Fruit fly (Drosophila melanogaster) whole organism, embryonic: ENCODE measurements around the gene NaPi-III.
A peak's percentile ranks its signal among the peaks of the same experiment; 100 is the strongest.

ENCODE experiments used
- Blimp-1 ChIP-seq: fragments of 200-800 bp; sonication (Bioruptor generic); optimal IDR thresholded peaks from 3 replicates; lab custom pipeline; 2018; ENCODE audit warnings: missing biosample characterization, missing genetic modification characterization, mild to moderate bottlenecking, moderate library complexity, missing genetic modification reagents
- CG10979 ChIP-seq: fragments of 200-800 bp; sonication (Bioruptor generic); optimal IDR thresholded peaks from 2 replicates; lab custom pipeline; 2018; ENCODE audit warnings: missing biosample characterization, mild to moderate bottlenecking, missing genetic modification characterization, moderate library complexity
- CG11247 ChIP-seq: fragments of 200-800 bp; sonication (Bioruptor generic); IDR thresholded peaks from 2 replicates; pipeline ENCODE4 v1.3.6; 2022; ENCODE audit warnings: missing biosample characterization, missing genetic modification characterization
- CG11456 ChIP-seq: fragments of 200-800 bp; sonication (Bioruptor generic); IDR thresholded peaks from 3 replicates; pipeline ENCODE4 v1.3.6; 2022; ENCODE audit warnings: missing biosample characterization, missing genetic modification characterization
- CG11504 ChIP-seq: fragments of 200-800 bp; sonication (Bioruptor generic); optimal IDR thresholded peaks from 3 replicates; lab custom pipeline; 2019; ENCODE audit warnings: missing biosample characterization, mild to moderate bottlenecking, missing genetic modification characterization, moderate library complexity
- CG11560 ChIP-seq: fragments of 200-800 bp; sonication (Bioruptor generic); IDR thresholded peaks from 3 replicates; pipeline ENCODE4 v1.3.6; 2022; ENCODE audit warnings: missing biosample characterization, missing genetic modification characterization
- CG11723 ChIP-seq: fragments of 200-800 bp; sonication (Bioruptor generic); optimal IDR thresholded peaks from 2 replicates; lab custom pipeline; 2017; ENCODE audit warnings: missing biosample characterization, mild to moderate bottlenecking, missing genetic modification characterization
- CG12155 ChIP-seq: fragments of 200-800 bp; sonication (Bioruptor generic); optimal IDR thresholded peaks from 3 replicates; lab custom pipeline; 2016; ENCODE audit warnings: missing biosample characterization, missing genetic modification characterization
- CG14441 ChIP-seq: fragments of 200-800 bp; sonication (Bioruptor generic); IDR thresholded peaks from 2 replicates; pipeline ENCODE4 v1.3.6; 2022; ENCODE audit warnings: missing biosample characterization, missing genetic modification characterization
- CG14965 ChIP-seq: fragments of 200-800 bp; sonication (Bioruptor generic); optimal IDR thresholded peaks from 2 replicates; lab custom pipeline; 2016; ENCODE audit warnings: missing biosample characterization, missing genetic modification characterization, borderline replicate concordance
- CG15011 ChIP-seq: fragments of 200-800 bp; sonication (Bioruptor generic); optimal IDR thresholded peaks from 3 replicates; lab custom pipeline; 2018; ENCODE audit warnings: missing biosample characterization, mild to moderate bottlenecking, missing genetic modification characterization
- CG15514 ChIP-seq: fragments of 200-800 bp; sonication (Bioruptor generic); optimal IDR thresholded peaks from 3 replicates; lab custom pipeline; 2017; ENCODE audit warnings: missing biosample characterization, missing genetic modification characterization, mild to moderate bottlenecking, moderate library complexity, missing genetic modification reagents
- CG1603 ChIP-seq: fragments of 200-800 bp; sonication (Bioruptor generic); optimal IDR thresholded peaks from 2 replicates; lab custom pipeline; 2019; ENCODE audit warnings: missing biosample characterization, mild to moderate bottlenecking, missing genetic modification characterization, moderate library complexity
- CG1647 ChIP-seq: fragments of 200-800 bp; sonication (Bioruptor generic); optimal IDR thresholded peaks from 3 replicates; lab custom pipeline; 2016; ENCODE audit warnings: missing biosample characterization, missing genetic modification characterization
- CG18619 ChIP-seq: fragments of 200-800 bp; sonication (Bioruptor generic); optimal IDR thresholded peaks from 3 replicates; lab custom pipeline; 2017; ENCODE audit warnings: missing biosample characterization, mild to moderate bottlenecking, missing genetic modification characterization
- CG32532 ChIP-seq: fragments of 200-800 bp; sonication (Bioruptor generic); IDR thresholded peaks from 2 replicates; pipeline ENCODE4 v1.3.6; 2022; ENCODE audit warnings: missing biosample characterization, missing genetic modification characterization
- CG34224 ChIP-seq: fragments of 200-800 bp; sonication (Bioruptor generic); IDR thresholded peaks from 3 replicates; pipeline ENCODE4 v1.3.6; 2022; ENCODE audit warnings: missing biosample characterization, missing genetic modification characterization; ENCODE audit not compliant: partially characterized antibody
- CG34376 ChIP-seq: fragments of 200-800 bp; sonication (Bioruptor generic); optimal IDR thresholded peaks from 2 replicates; lab custom pipeline; 2018; ENCODE audit warnings: missing biosample characterization, mild to moderate bottlenecking, missing genetic modification characterization
- CG4424 ChIP-seq: fragments of 200-800 bp; sonication (Bioruptor generic); optimal IDR thresholded peaks from 3 replicates; lab custom pipeline; 2016; ENCODE audit warnings: missing biosample characterization, missing genetic modification characterization
- CG6791 ChIP-seq: fragments of 200-800 bp; sonication (Bioruptor generic); IDR thresholded peaks from 3 replicates; pipeline ENCODE4 v1.3.6; 2022; ENCODE audit warnings: missing biosample characterization, missing genetic modification characterization; ENCODE audit not compliant: partially characterized antibody
- CG8359 ChIP-seq: fragments of 200-800 bp; sonication (Bioruptor generic); optimal IDR thresholded peaks from 2 replicates; lab custom pipeline; 2017; ENCODE audit warnings: missing biosample characterization, mild to moderate bottlenecking, missing genetic modification characterization, borderline replicate concordance
- CG8388 ChIP-seq: fragments of 200-800 bp; sonication (Bioruptor generic); optimal IDR thresholded peaks from 2 replicates; lab custom pipeline; 2019; ENCODE audit warnings: missing biosample characterization, mild to moderate bottlenecking, missing genetic modification characterization, moderate library complexity
- CG8478 ChIP-seq: fragments of >200 bp; optimal IDR thresholded peaks from 2 replicates; lab custom pipeline; 2018
- CG8765 ChIP-seq: fragments of 200-800 bp; sonication (Bioruptor generic); IDR thresholded peaks from 2 replicates; pipeline ENCODE4 v1.3.6; 2022; ENCODE audit warnings: missing biosample characterization, missing genetic modification characterization
- Dek ChIP-seq: fragments of 200-800 bp; sonication (Bioruptor generic); optimal IDR thresholded peaks from 3 replicates; lab custom pipeline; 2019; ENCODE audit warnings: missing biosample characterization, mild to moderate bottlenecking, missing genetic modification characterization, moderate library complexity
- Dref ChIP-seq: fragments of 200-800 bp; sonication (Bioruptor generic); IDR thresholded peaks from 2 replicates; pipeline ENCODE4 v1.3.6; 2022; ENCODE audit warnings: missing biosample characterization, missing genetic modification characterization
- Drgx ChIP-seq: fragments of 200-800 bp; sonication (Bioruptor generic); IDR thresholded peaks from 2 replicates; pipeline ENCODE4 v1.3.6; 2022; ENCODE audit warnings: missing biosample characterization, missing genetic modification characterization
- E2f2 ChIP-seq: fragments of 200-800 bp; sonication (Bioruptor generic); IDR thresholded peaks from 2 replicates; pipeline ENCODE4 v1.3.6; 2022; ENCODE audit warnings: missing biosample characterization, missing genetic modification characterization
- Elba2 ChIP-seq: fragments of 200-800 bp; sonication (Bioruptor generic); optimal IDR thresholded peaks from 3 replicates; lab custom pipeline; 2016; ENCODE audit warnings: missing biosample characterization, missing genetic modification characterization
- Hsf ChIP-seq: fragments of 200-800 bp; sonication (Bioruptor generic); optimal IDR thresholded peaks from 3 replicates; lab custom pipeline; 2016; ENCODE audit warnings: missing biosample characterization, missing genetic modification characterization
- Max ChIP-seq: fragments of 200-800 bp; sonication (Bioruptor generic); optimal IDR thresholded peaks from 2 replicates; lab custom pipeline; 2016; ENCODE audit warnings: missing biosample characterization, mild to moderate bottlenecking, missing genetic modification characterization
- NC2β ChIP-seq: fragments of 200-800 bp; sonication (Bioruptor generic); optimal IDR thresholded peaks from 2 replicates; lab custom pipeline; 2016; ENCODE audit warnings: missing biosample characterization, missing genetic modification characterization
- Scr ChIP-seq: fragments of 200-800 bp; sonication (Bioruptor generic); IDR thresholded peaks from 2 replicates; pipeline ENCODE4 v1.3.6; 2022; ENCODE audit warnings: missing biosample characterization, missing genetic modification characterization; ENCODE audit not compliant: partially characterized antibody
- Usf ChIP-seq: fragments of 200-800 bp; sonication (Bioruptor generic); optimal IDR thresholded peaks from 2 replicates; lab custom pipeline; 2017; ENCODE audit warnings: missing genotype, missing biosample characterization, missing genetic modification characterization
- chinmo ChIP-seq: fragments of 200-800 bp; sonication (Bioruptor generic); IDR thresholded peaks from 4 replicates; pipeline ENCODE4 v1.3.6; 2022; ENCODE audit warnings: missing biosample characterization, missing genetic modification characterization; ENCODE audit not compliant: partially characterized antibody
- dan ChIP-seq: fragments of 200-800 bp; sonication (Bioruptor generic); IDR thresholded peaks from 2 replicates; pipeline ENCODE4 v1.3.6; 2022; ENCODE audit warnings: missing biosample characterization, missing genetic modification characterization
- fd64A ChIP-seq: fragments of 200-800 bp; sonication (Bioruptor generic); optimal IDR thresholded peaks from 3 replicates; lab custom pipeline; 2018; ENCODE audit warnings: missing biosample characterization, mild to moderate bottlenecking, missing genetic modification characterization
- gfzf ChIP-seq: fragments of 200-800 bp; sonication (Bioruptor generic); optimal IDR thresholded peaks from 2 replicates; lab custom pipeline; 2016; ENCODE audit warnings: missing biosample characterization, mild to moderate bottlenecking, missing genetic modification characterization, moderate library complexity
- kay ChIP-seq: fragments of 200-800 bp; sonication (Bioruptor generic); optimal IDR thresholded peaks from 2 replicates; lab custom pipeline; 2016; ENCODE audit warnings: missing biosample characterization, missing genetic modification characterization
- ken ChIP-seq: fragments of 200-800 bp; sonication (Bioruptor generic); IDR thresholded peaks from 3 replicates; pipeline ENCODE4 v1.3.6; 2022; ENCODE audit warnings: missing biosample characterization, missing genetic modification characterization
- kni ChIP-seq: fragments of 200-800 bp; sonication (Bioruptor generic); optimal IDR thresholded peaks from 3 replicates; lab custom pipeline; 2017; ENCODE audit warnings: mild to moderate bottlenecking, missing biosample characterization, missing genetic modification reagents, missing genetic modification characterization
- mld ChIP-seq: fragments of 200-800 bp; sonication (Bioruptor generic); IDR thresholded peaks from 3 replicates; pipeline ENCODE4 v1.3.6; 2022; ENCODE audit warnings: missing biosample characterization, missing genetic modification characterization; ENCODE audit not compliant: partially characterized antibody
- onecut ChIP-seq: fragments of 200-800 bp; sonication (Bioruptor generic); IDR thresholded peaks from 2 replicates; pipeline ENCODE4 v1.3.6; 2022; ENCODE audit warnings: missing biosample characterization, missing genetic modification characterization
- otp ChIP-seq: fragments of 200-800 bp; sonication (Bioruptor generic); IDR thresholded peaks from 3 replicates; pipeline ENCODE4, ENCODE4 v1.3.6; 2022; ENCODE audit warnings: missing biosample characterization, missing genetic modification characterization
- pfk ChIP-seq: fragments of 200-800 bp; sonication (Bioruptor generic); optimal IDR thresholded peaks from 2 replicates; lab custom pipeline; 2018; ENCODE audit warnings: missing biosample characterization, mild to moderate bottlenecking, missing genetic modification characterization, moderate library complexity
- sqz ChIP-seq: fragments of 200-800 bp; sonication (Bioruptor generic); optimal IDR thresholded peaks from 3 replicates; lab custom pipeline; 2018; ENCODE audit warnings: missing biosample characterization, mild to moderate bottlenecking, missing genetic modification characterization
- vnd ChIP-seq: fragments of 200-800 bp; sonication (Bioruptor generic); IDR thresholded peaks from 3 replicates; pipeline ENCODE4 v1.3.6; 2022; ENCODE audit warnings: missing biosample characterization, missing genetic modification characterization; ENCODE audit not compliant: partially characterized antibody
- vvl ChIP-seq: fragments of 200-800 bp; sonication (Bioruptor generic); IDR thresholded peaks from 2 replicates; pipeline ENCODE4 v1.3.6; 2022; ENCODE audit warnings: missing biosample characterization, missing genetic modification characterization
- z ChIP-seq: fragments of 200-800 bp; sonication (Bioruptor generic); IDR thresholded peaks from 3 replicates; pipeline ENCODE4 v1.3.6; 2022; ENCODE audit warnings: missing biosample characterization, missing genetic modification characterization

NaPi-III gene

dm6 chr3L:11091943-11092609 is 31.1 kb upstream of the NaPi-III start (continued):
- TF ChIP-seq pfk (GFP tag; lab: Kevin White, UChicago) (no peak), z (no peak), CG11504 (tag; lab: Kevin White, UChicago) (peak; percentile 7), Drgx (no peak), CG14965 (GFP tag; lab: Kevin White, UChicago) (no peak), CG1603 (tag; lab: Kevin White, UChicago) (peak; percentile 32), mld (GFP tag; lab: Robert Waterston, UW) (no peak), CG6791 (GFP tag; lab: Robert Waterston, UW) (peak; percentile 37; the same call in 1 of the 3 replicates), Hsf (peak; percentile 57), CG12155 (peak; percentile 57), kni (GFP tag; lab: Kevin White, UChicago) (peak; percentile 79), CG11456 (GFP tag; lab: Robert Waterston, UW) (peak; percentile 67; the same call in 2 of the 3 replicates), CG15011 (GFP tag; lab: Kevin White, UChicago) (no peak), Scr (GFP tag; lab: Robert Waterston, UW) (peak; percentile 45; the same call in 1 of the 2 replicates), CG4424 (GFP tag; lab: Kevin White, UChicago) (peak; percentile 51), CG15514 (GFP tag; lab: Kevin White, UChicago) (peak; percentile 62), onecut (peak; percentile 56; the same call in 1 of the 2 replicates), CG11560 (tag; lab: Robert Waterston, UW) (no peak), kay (GFP tag; lab: Kevin White, UChicago) (peak; percentile 43), CG8388 (GFP tag; lab: Kevin White, UChicago) (no peak), Elba2 (peak; percentile 27), vnd (GFP tag; lab: Robert Waterston, UW) (no peak), CG8478 (lab: Kevin White, UChicago) (no peak), E2f2 (GFP tag; lab: Robert Waterston, UW) (peak; percentile 34; the same call in 1 of the 2 replicates), chinmo (GFP tag; lab: Robert Waterston, UW) (peak; percentile 94), otp (GFP tag; lab: Robert Waterston, UW) (no peak; the same call in 2 of the 3 replicates), CG8359 (GFP tag; lab: Kevin White, UChicago) (no peak), Blimp-1 (GFP tag; lab: Kevin White, UChicago) (no peak), CG11247 (GFP tag; lab: Robert Waterston, UW) (peak; percentile 68), vvl (GFP tag; lab: Robert Waterston, UW) (peak; percentile 79), CG8765 (GFP tag; lab: Robert Waterston, UW) (no peak), CG18619 (GFP tag; lab: Kevin White, UChicago) (peak; percentile 22), ken (GFP tag; lab: Robert Waterston, UW) (peak; percentile 73), Dek (tag; lab: Kevin White, UChicago) (peak; percentile 2), Max (GFP tag; lab: Kevin White, UChicago) (peak; percentile 7), CG14441 (GFP tag; lab: Robert Waterston, UW) (peak; percentile 7; the same call in 1 of the 2 replicates), CG34224 (GFP tag; lab: Robert Waterston, UW) (no peak), NC2β (GFP tag; lab: Kevin White, UChicago) (peak; percentile 60), CG11723 (GFP tag; lab: Kevin White, UChicago) (peak; percentile 2), CG34376 (no peak), sqz (GFP tag; lab: Kevin White, UChicago) (peak; percentile 56), CG32532 (0 out of 2 replicates have a peak, but pooled peaks have one; percentile 43), CG10979 (peak; percentile 23), Dref (GFP tag; lab: Robert Waterston, UW) (no peak), gfzf (GFP tag; lab: Kevin White, UChicago) (peak; percentile 21), CG1647 (GFP tag; lab: Kevin White, UChicago) (peak; percentile 67), fd64A (GFP tag; lab: Kevin White, UChicago) (no peak), Usf (no peak), dan (GFP tag; lab: Robert Waterston, UW) (no peak)
